Fruit fly (Drosophila melanogaster) whole organism, embryonic: ENCODE measurements around the gene CG15160.

ENCODE experiments used
- Oli ChIP-seq: fragments of 200-800 bp; sonication (Bioruptor generic); optimal IDR thresholded peaks from 2 replicates; lab custom pipeline; 2018; ENCODE audit warnings: missing biosample characterization, mild to moderate bottlenecking, missing genetic modification characterization, moderate library complexity

CG15160 gene

dm6 chr2L:18641087-18641486, 50.4 kb downstream of the CG15160 start (continued):
- TF ChIP-seq Oli (tag; lab: Kevin White, UChicago) = no peak
